Worm (Caenorhabditis elegans) whole organism, early embryonic: ENCODE measurements around the gene str-83.

Source experiments
- ama-1 ChIP-seq: fragments of 150-350 bp; optimal IDR thresholded peaks from 2 replicates; lab custom pipeline; 2014
- ets-7 ChIP-seq: sonication (generic microtip); optimal IDR thresholded peaks from 2 replicates; lab custom pipeline; 2016; ENCODE audit warnings: missing genotype, missing genetic modification characterization, missing compliant biosample characterization
- tbx-11 ChIP-seq: fragments of 200-800 bp; sonication (Bioruptor generic); IDR thresholded peaks from 2 replicates; pipeline ENCODE4 v1.3.6; 2022; ENCODE audit warnings: missing genetic modification characterization, missing compliant biosample characterization

- TF ChIP-seq ama-1 (lab: Kevin White, UChicago), result no peak
- no peak for TF ChIP-seq tbx-11
- no peak for TF ChIP-seq ets-7
These were observed 27.5 kb downstream of the str-83 start for ce11 chrV:4004577-4004976.
